Worm (Caenorhabditis elegans): ENCODE measurements around the gene C17B7.12.
"Not testable (repeated sequence)": the region's sequence is repeated elsewhere in the genome, so short reads cannot be mapped to it uniquely, and the experiment has no call there.

Gene C17B7.12

ce11 chrV:3367773-3368172 lies 14.7 kb downstream of the C17B7.12 start, which contains the start of gene C04E12.2:
Gene C04E12.2 (plus strand): TSS chrV:3368073.
- TF ChIP-seq nhr-237, ceh-39, ztf-11 (tag; optimal IDR thresholded peaks at IDR 0.05): not testable (repeated sequence)

ce11 chrV:3372673-3373072 lies 19.6 kb downstream of the C17B7.12 start, which contains the start of gene srx-121:
Gene srx-121 (minus strand): TSS chrV:3372773.
- TF ChIP-seq ceh-43 (GFP tag; optimal IDR thresholded peaks at IDR 0.05) (no peak), pha-4 (tag; optimal IDR thresholded peaks at IDR 0.05) (no peak), mep-1 (tag; optimal IDR thresholded peaks at IDR 0.05) (no peak), bed-3 (GFP tag; optimal IDR thresholded peaks at IDR 0.05) (no peak), tbx-8 (GFP tag; optimal IDR thresholded peaks at IDR 0.05) (no peak), nhr-28 (tag; optimal IDR thresholded peaks at IDR 0.05) (no peak), sem-2 (GFP tag; optimal IDR thresholded peaks at IDR 0.05) (no peak), flh-1 (GFP tag; optimal IDR thresholded peaks at IDR 0.05) (no peak), zip-8 (tag; optimal IDR thresholded peaks at IDR 0.05) (no peak), drap-1 (GFP tag; optimal IDR thresholded peaks at IDR 0.05) (no peak), hlh-1 (tag; optimal IDR thresholded peaks at IDR 0.05) (no peak), elt-3 (tag; optimal IDR thresholded peaks at IDR 0.05) (no peak), snpc-4 (tag; optimal IDR thresholded peaks at IDR 0.05) (no peak)

ce11 chrV:3376973-3377372 lies 23.9 kb downstream of the C17B7.12 start, which contains the start of gene srbc-2:
Gene srbc-2 (minus strand): TSS chrV:3377073.
- TF ChIP-seq zip-8 (tag; optimal IDR thresholded peaks at IDR 0.05) (no peak), mls-2 (tag; optimal IDR thresholded peaks at IDR 0.05) (no peak), cnd-1 (tag; optimal IDR thresholded peaks at IDR 0.05) (no peak), hlh-1 (tag; optimal IDR thresholded peaks at IDR 0.05) (no peak)

ce11 chrV:3388299-3388698 lies 35.3 kb downstream of the C17B7.12 start:
- no peak for TF ChIP-seq nhr-12 (tag; optimal IDR thresholded peaks at IDR 0.05)

- no peak for TF ChIP-seq sem-2 (GFP tag; optimal IDR thresholded peaks at IDR 0.05)
- TF ChIP-seq ceh-39 (tag; optimal IDR thresholded peaks at IDR 0.05), result no peak
- no peak for TF ChIP-seq cnd-1 (tag; optimal IDR thresholded peaks at IDR 0.05)
- TF ChIP-seq blmp-1 (tag; optimal IDR thresholded peaks at IDR 0.05), result no peak
- no peak for TF ChIP-seq ceh-83 (GFP tag; optimal IDR thresholded peaks at IDR 0.05)
- TF ChIP-seq tbx-8 (GFP tag; optimal IDR thresholded peaks at IDR 0.05), result no peak
- no peak for TF ChIP-seq nhr-237 (tag; optimal IDR thresholded peaks at IDR 0.05)
- no peak for TF ChIP-seq snpc-4 (tag; optimal IDR thresholded peaks at IDR 0.05)
- TF ChIP-seq nhr-2 (tag; optimal IDR thresholded peaks at IDR 0.05), result no peak
- TF ChIP-seq lin-32 (GFP tag; optimal IDR thresholded peaks at IDR 0.05), result no peak
- TF ChIP-seq unc-39 (tag; optimal IDR thresholded peaks at IDR 0.05), result no peak
- TF ChIP-seq pha-4 (tag; optimal IDR thresholded peaks at IDR 0.05), result no peak
- TF ChIP-seq M03D4.4 (tag; optimal IDR thresholded peaks at IDR 0.05), result no peak
- TF ChIP-seq sptf-1 (tag; optimal IDR thresholded peaks at IDR 0.05), result no peak
- no peak for TF ChIP-seq ceh-43 (GFP tag; optimal IDR thresholded peaks at IDR 0.05)
- no peak for TF ChIP-seq ztf-11 (tag; optimal IDR thresholded peaks at IDR 0.05)
- no peak for TF ChIP-seq zip-8 (tag; optimal IDR thresholded peaks at IDR 0.05)
- TF ChIP-seq mep-1 (tag; optimal IDR thresholded peaks at IDR 0.05), result no peak
Observed at ce11 chrV:3391005-3391404, 38.0 kb downstream of the C17B7.12 start.

DNA sequence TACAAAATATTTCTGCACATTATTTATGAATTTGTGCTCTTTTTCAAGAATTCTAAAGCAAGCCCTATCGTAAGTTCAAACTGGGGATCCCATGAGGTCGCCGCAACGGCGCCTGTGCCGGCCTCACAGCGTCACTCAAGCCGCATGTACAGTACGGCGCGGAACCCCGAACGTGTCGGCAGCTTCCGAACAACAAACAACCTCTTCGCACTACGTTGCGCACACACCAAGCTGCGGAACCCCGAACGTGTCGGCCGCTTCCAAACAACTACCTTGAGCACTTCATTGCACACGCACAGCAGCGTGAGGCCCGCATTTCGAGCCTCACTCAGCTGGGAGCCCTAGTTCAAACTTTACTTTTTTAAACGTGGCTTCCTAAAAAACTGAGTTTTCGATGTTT lies 41.0 kb downstream of the C17B7.12 start:
- no peak for TF ChIP-seq nhr-12 (tag; optimal IDR thresholded peaks at IDR 0.05)
- TF ChIP-seq ceh-83 (GFP tag; optimal IDR thresholded peaks at IDR 0.05), result no peak
- TF ChIP-seq nhr-2 (tag; optimal IDR thresholded peaks at IDR 0.05), result no peak
- TF ChIP-seq cnd-1 (tag; optimal IDR thresholded peaks at IDR 0.05), result no peak
- TF ChIP-seq sptf-1 (tag; optimal IDR thresholded peaks at IDR 0.05), result no peak
- no peak for TF ChIP-seq tbx-8 (GFP tag; optimal IDR thresholded peaks at IDR 0.05)
- no peak for TF ChIP-seq blmp-1 (tag; optimal IDR thresholded peaks at IDR 0.05)
- TF ChIP-seq mls-2 (tag; optimal IDR thresholded peaks at IDR 0.05), result no peak
- TF ChIP-seq unc-62 (GFP tag; optimal IDR thresholded peaks at IDR 0.05), result no peak
- no peak for TF ChIP-seq unc-120 (tag; optimal IDR thresholded peaks at IDR 0.05; ENCODE audit: poor library complexity, severe bottlenecking)
- no peak for TF ChIP-seq elt-3 (tag; optimal IDR thresholded peaks at IDR 0.05)
- no peak for TF ChIP-seq snpc-4 (tag; optimal IDR thresholded peaks at IDR 0.05)
- no peak for TF ChIP-seq unc-39 (tag; optimal IDR thresholded peaks at IDR 0.05)
- TF ChIP-seq flh-1 (GFP tag; optimal IDR thresholded peaks at IDR 0.05), result no peak
- TF ChIP-seq lin-13 (tag; optimal IDR thresholded peaks at IDR 0.05), result no peak
- TF ChIP-seq M03D4.4 (tag; optimal IDR thresholded peaks at IDR 0.05), result no peak
- no peak for TF ChIP-seq mep-1 (tag; optimal IDR thresholded peaks at IDR 0.05)
- no peak for TF ChIP-seq sem-2 (GFP tag; optimal IDR thresholded peaks at IDR 0.05)
- TF ChIP-seq mab-5 (tag; optimal IDR thresholded peaks at IDR 0.05), result no peak
